Worm (Caenorhabditis elegans): ENCODE results near the gene F33C8.4.

DNA sequence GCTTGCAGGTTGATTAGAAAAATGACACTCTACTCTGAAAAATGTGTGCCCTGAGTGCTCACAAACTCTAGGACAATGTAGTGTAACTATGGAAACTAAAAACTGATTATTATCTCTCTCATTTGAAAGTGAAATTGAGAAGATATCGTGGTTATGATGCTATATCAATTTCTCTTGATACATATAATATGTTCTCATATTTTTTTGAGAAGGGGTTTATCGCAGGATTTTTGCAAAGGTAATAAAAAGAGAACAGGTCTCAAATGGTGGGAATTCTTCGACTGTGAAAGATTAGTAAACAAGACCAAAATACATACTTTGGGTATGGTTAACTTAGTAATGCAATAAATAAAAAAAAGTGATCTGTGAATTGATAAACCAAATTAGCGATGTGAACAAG, 5.5 kb downstream of the F33C8.4 start:
- TF ChIP-seq ztf-23 (GFP tag; IDR thresholded peaks at IDR 0.05) (no peak), cog-1 (tag; optimal IDR thresholded peaks at IDR 0.05) (no peak), med-1 (GFP tag; optimal IDR thresholded peaks at IDR 0.05; ENCODE audit: insufficient read depth) (no peak), tab-1 (GFP tag; IDR thresholded peaks at IDR 0.05) (no peak), flt-1 (GFP tag; IDR thresholded peaks at IDR 0.05) (no peak), klf-2 (GFP tag; conservative IDR thresholded peaks at IDR 0.05) (no peak), T22C8.4 (GFP tag; IDR thresholded peaks at IDR 0.05) (no peak)
